Worm (Caenorhabditis elegans) whole organism, midembryonic: Measurements from ENCODE around the gene EEED8.15.
A peak's percentile ranks its signal among the peaks of the same experiment; 100 is the strongest.

ENCODE experiments used
- T22C8.4 ChIP-seq: fragments of 200-800 bp; sonication (Bioruptor generic); IDR thresholded peaks from 2 replicates; pipeline ENCODE4 v1.3.6; 2022; ENCODE audit warnings: missing genetic modification characterization, missing compliant biosample characterization
- cog-1 ChIP-seq: sonication (generic microtip); optimal IDR thresholded peaks from 2 replicates; lab custom pipeline; 2016; ENCODE audit warnings: missing genetic modification characterization, missing compliant biosample characterization
- flt-1 ChIP-seq: fragments of 200-800 bp; sonication (Bioruptor generic); IDR thresholded peaks from 2 replicates; pipeline ENCODE4 v1.3.6; 2022; ENCODE audit warnings: missing genetic modification characterization, missing compliant biosample characterization
- klf-2 ChIP-seq: fragments of 200-800 bp; sonication (Bioruptor generic); conservative IDR thresholded peaks from 2 replicates; pipeline ENCODE4 v1.3.6; 2022; ENCODE audit warnings: missing genetic modification reagents, missing genetic modification characterization, missing compliant biosample characterization
- med-1 ChIP-seq: sonication (generic microtip); optimal IDR thresholded peaks from 2 replicates; lab custom pipeline; 2017; ENCODE audit warnings: missing genetic modification characterization, mild to moderate bottlenecking, missing compliant biosample characterization, antibody characterized with exemption, missing genetic modification reagents; ENCODE audit not compliant: insufficient read depth
- ref-1 ChIP-seq: fragments of 200-800 bp; sonication (Bioruptor generic); conservative IDR thresholded peaks from 2 replicates; pipeline ENCODE4 v1.3.6; 2022; ENCODE audit warnings: missing genetic modification reagents, missing genetic modification characterization, missing compliant biosample characterization
- tab-1 ChIP-seq: fragments of 200-800 bp; sonication (Bioruptor generic); IDR thresholded peaks from 2 replicates; pipeline ENCODE4 v1.3.6; 2022; ENCODE audit warnings: missing genetic modification characterization, missing compliant biosample characterization
- ztf-23 ChIP-seq: fragments of 200-800 bp; sonication (Bioruptor generic); IDR thresholded peaks from 2 replicates; pipeline ENCODE4 v1.3.6; 2022; ENCODE audit warnings: missing genetic modification reagents, missing genetic modification characterization, missing compliant biosample characterization
- ztf-29 ChIP-seq: fragments of 200-800 bp; sonication (Bioruptor generic); IDR thresholded peaks from 2 replicates; pipeline ENCODE4 v1.3.6; 2022; ENCODE audit warnings: missing genetic modification reagents, missing genetic modification characterization, missing compliant biosample characterization

EEED8.15 gene

ce11 chrII:5412467-5412866 is 6.6 kb upstream of the EEED8.15 start, which contains the start of the genes EEED8.13 and EEED8.18:
Gene EEED8.13 (minus strand): TSS chrII:5412567.
Gene EEED8.18 (minus strand): TSS chrII:5412610.
- TF ChIP-seq ztf-23 (GFP tag; lab: Robert Waterston, UW) (no peak), med-1 (GFP tag; lab: Kevin White, UChicago) (no peak), klf-2 (GFP tag; lab: Robert Waterston, UW) (no peak), flt-1 (GFP tag; lab: Robert Waterston, UW) (no peak), ztf-29 (GFP tag; lab: Robert Waterston, UW) (no peak), cog-1 (tag; lab: Kevin White, UChicago) (no peak), tab-1 (GFP tag; lab: Robert Waterston, UW) (no peak), ref-1 (no peak), T22C8.4 (no peak)

ce11 chrII:5414040-5414439 is 5.0 kb upstream of the EEED8.15 start, which contains the start of the genes EEED8.14 and EEED8.3:
Gene EEED8.14 (minus strand): TSS chrII:5414052.
Gene EEED8.3 (plus strand): TSS chrII:5414276.
- no peak for TF ChIP-seq ztf-29 (GFP tag; lab: Robert Waterston, UW)
- TF ChIP-seq T22C8.4, result no peak
- no peak for TF ChIP-seq klf-2 (GFP tag; lab: Robert Waterston, UW)
- no peak for TF ChIP-seq tab-1 (GFP tag; lab: Robert Waterston, UW)
- no peak for TF ChIP-seq flt-1 (GFP tag; lab: Robert Waterston, UW)
- no peak for TF ChIP-seq med-1 (GFP tag; lab: Kevin White, UChicago)
- no peak for TF ChIP-seq cog-1 (tag; lab: Kevin White, UChicago)
- TF ChIP-seq ztf-23 (GFP tag; lab: Robert Waterston, UW), result no peak
- TF ChIP-seq ref-1, result no peak

- peak; percentile 11 for TF ChIP-seq cog-1 (tag; lab: Kevin White, UChicago)
- TF ChIP-seq tab-1 (GFP tag; lab: Robert Waterston, UW), result no peak
Measured at ce11 chrII:5416204-5416764, 2.7 kb upstream of the EEED8.15 start, which contains the start of gene EEED8.2. Gene EEED8.2 (plus strand): TSS chrII:5416714.

- TF ChIP-seq flt-1 (GFP tag; lab: Robert Waterston, UW) (no peak), T22C8.4 (no peak), ztf-29 (GFP tag; lab: Robert Waterston, UW) (no peak), ref-1 (no peak), tab-1 (GFP tag; lab: Robert Waterston, UW) (no peak), ztf-23 (GFP tag; lab: Robert Waterston, UW) (no peak), cog-1 (tag; lab: Kevin White, UChicago) (no peak), med-1 (GFP tag; lab: Kevin White, UChicago) (no peak), klf-2 (GFP tag; lab: Robert Waterston, UW) (no peak)
Measured at ce11 chrII:5417905-5418304, 1.1 kb upstream of the EEED8.15 start.

- no peak for TF ChIP-seq T22C8.4
- TF ChIP-seq flt-1 (GFP tag; lab: Robert Waterston, UW), result 0 out of 2 replicates have a peak, but pooled peaks have one; percentile 36
Measured at ce11 chrII:5418317-5418716, 712 bp upstream of the EEED8.15 start.

DNA sequence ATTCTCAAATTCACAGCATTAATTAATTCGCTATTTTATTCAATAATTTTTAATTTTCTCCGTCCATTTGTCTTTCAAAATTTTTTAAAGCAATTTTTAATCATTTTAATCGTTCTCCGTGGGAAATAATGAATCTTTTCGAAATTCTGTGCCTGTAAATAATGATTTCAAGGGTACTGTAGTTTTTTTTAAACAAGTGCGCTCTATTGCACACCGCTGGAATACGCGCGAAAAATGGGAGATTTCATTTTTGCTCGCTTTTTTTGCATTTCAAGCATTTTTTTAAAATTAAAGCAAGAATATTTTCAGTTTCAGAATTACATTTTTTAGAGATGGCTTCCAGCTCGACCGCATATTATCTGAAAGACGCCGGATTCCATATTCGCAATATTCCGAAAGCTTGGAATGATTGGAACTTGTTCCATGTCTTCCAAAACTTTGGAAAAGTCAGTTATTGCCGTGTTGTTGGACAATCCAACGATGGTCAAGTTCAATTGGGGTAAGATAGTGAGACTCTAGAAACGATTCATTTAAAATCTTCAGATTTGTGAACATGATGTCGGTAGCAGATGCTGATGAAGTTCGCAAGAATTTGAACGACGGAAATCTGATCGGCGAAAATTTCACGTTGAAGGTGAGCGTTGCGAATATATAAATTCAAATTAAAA is 2.1 kb downstream of the EEED8.15 start, which contains the start of gene tofu-6:
TSS of gene tofu-6 (plus strand) at position 302 of the 668 bp plus-strand sequence.
- TF ChIP-seq tab-1 (GFP tag; lab: Robert Waterston, UW) (no peak), ztf-29 (GFP tag; lab: Robert Waterston, UW) (no peak), ztf-23 (GFP tag; lab: Robert Waterston, UW) (no peak), ref-1 (no peak), cog-1 (tag; lab: Kevin White, UChicago) (no peak), flt-1 (GFP tag; lab: Robert Waterston, UW) (no peak), klf-2 (GFP tag; lab: Robert Waterston, UW) (no peak), T22C8.4 (no peak), med-1 (GFP tag; lab: Kevin White, UChicago) (no peak)

ce11 chrII:5423832-5424231 is 4.8 kb downstream of the EEED8.15 start, which contains the start of gene F07F6.7:
Gene F07F6.7 (minus strand): TSS chrII:5423858.
- TF ChIP-seq klf-2 (GFP tag; lab: Robert Waterston, UW), result no peak

DNA sequence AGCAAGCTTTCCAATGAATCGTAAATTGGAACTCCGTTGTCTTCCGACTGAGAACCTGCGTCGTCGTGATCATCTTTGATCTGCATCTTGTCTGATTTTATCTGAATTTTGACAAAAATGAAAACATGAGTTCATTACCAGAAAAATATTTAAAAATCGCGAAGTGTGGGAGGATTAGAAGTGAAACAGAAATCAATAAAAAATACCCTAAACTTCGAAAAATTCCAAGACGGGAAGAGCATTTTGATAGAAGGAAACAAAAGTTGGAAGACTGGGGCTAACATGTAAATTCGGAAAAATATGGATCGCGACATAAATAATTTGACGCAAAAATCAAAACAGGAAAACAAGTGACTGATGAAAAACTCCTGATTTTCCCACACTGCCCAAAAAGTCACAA is 6.6 kb downstream of the EEED8.15 start, which contains the start of gene F07F6.8:
TSS of gene F07F6.8 (minus strand) at position 101 of the 400 bp plus-strand sequence.
- no peak for TF ChIP-seq T22C8.4

ce11 chrII:5426054-5426453 is 7.0 kb downstream of the EEED8.15 start:
- no peak for TF ChIP-seq T22C8.4
- peak; percentile 17 for TF ChIP-seq cog-1 (tag; lab: Kevin White, UChicago)
- TF ChIP-seq ztf-23 (GFP tag; lab: Robert Waterston, UW), result 0 out of 2 replicates have a peak, but pooled peaks have one; percentile 54
- no peak for TF ChIP-seq ref-1
- TF ChIP-seq flt-1 (GFP tag; lab: Robert Waterston, UW), result no peak
- no peak for TF ChIP-seq tab-1 (GFP tag; lab: Robert Waterston, UW)

ce11 chrII:5426470-5426869 is 7.4 kb downstream of the EEED8.15 start:
- TF ChIP-seq ztf-29 (GFP tag; lab: Robert Waterston, UW) (no peak), klf-2 (GFP tag; lab: Robert Waterston, UW) (no peak), med-1 (GFP tag; lab: Kevin White, UChicago) (no peak), cog-1 (tag; lab: Kevin White, UChicago) (no peak), flt-1 (GFP tag; lab: Robert Waterston, UW) (no peak), ztf-23 (GFP tag; lab: Robert Waterston, UW) (no peak), ref-1 (no peak), T22C8.4 (no peak), tab-1 (GFP tag; lab: Robert Waterston, UW) (no peak)
